Fruit fly (Drosophila melanogaster): Measurements from ENCODE around the gene TTLL3A.

TTLL3A gene

DNA sequence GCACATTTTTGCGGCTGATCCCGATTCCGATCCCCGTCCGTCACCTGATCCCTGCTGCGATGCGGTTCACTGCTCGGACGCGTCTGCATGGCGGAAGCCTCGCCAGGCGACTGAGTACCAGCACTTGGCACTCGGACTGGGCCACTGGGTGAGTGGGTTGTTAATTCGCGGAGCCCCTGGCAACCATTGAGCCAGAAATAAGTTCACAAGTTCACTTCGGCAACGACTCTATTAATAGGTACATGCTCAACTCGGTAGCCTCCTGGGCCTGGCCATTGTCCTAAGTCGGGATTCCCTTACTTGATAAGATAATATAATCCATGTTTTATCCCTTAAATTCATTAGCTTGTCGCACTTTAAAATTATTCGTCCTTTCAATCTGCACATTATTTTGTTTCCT, at the start of gene TTLL3A:
TTLL3A (minus strand) TSS at position 101 of the 400 bp plus-strand sequence.
- TF ChIP-seq insv (optimal IDR thresholded peaks at IDR 0.05) (no peak), Sin3A (optimal IDR thresholded peaks at IDR 0.05) (no peak), h (optimal IDR thresholded peaks at IDR 0.05) (no peak), psq (optimal IDR thresholded peaks at IDR 0.05) (no peak), ttk (optimal IDR thresholded peaks at IDR 0.05) (no peak), Myc (optimal IDR thresholded peaks at IDR 0.05) (no peak)

DNA sequence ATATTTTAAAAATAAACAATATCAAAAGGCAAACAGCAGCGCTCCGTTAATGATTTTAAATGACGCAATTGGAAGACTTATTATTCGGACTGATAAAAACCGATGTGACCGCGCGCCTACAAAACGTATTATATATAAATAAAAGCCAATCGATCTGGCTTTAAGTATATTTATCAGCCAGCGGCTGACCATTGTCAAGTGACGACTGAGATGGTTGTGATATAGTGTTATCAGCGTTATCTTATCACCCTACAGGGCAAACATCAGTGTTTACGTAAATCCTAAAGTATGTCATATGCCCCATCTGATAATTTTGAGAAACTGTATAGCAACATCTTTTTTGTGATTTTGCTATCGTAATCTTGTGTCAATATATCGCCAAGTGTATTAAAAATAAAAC, 49.4 kb upstream of the TTLL3A start:
- TF ChIP-seq psq (optimal IDR thresholded peaks at IDR 0.05) (no peak), insv (optimal IDR thresholded peaks at IDR 0.05) (no peak), ttk (optimal IDR thresholded peaks at IDR 0.05) (no peak), Sin3A (optimal IDR thresholded peaks at IDR 0.05) (no peak), Myc (optimal IDR thresholded peaks at IDR 0.05) (no peak), h (optimal IDR thresholded peaks at IDR 0.05) (no peak)

DNA sequence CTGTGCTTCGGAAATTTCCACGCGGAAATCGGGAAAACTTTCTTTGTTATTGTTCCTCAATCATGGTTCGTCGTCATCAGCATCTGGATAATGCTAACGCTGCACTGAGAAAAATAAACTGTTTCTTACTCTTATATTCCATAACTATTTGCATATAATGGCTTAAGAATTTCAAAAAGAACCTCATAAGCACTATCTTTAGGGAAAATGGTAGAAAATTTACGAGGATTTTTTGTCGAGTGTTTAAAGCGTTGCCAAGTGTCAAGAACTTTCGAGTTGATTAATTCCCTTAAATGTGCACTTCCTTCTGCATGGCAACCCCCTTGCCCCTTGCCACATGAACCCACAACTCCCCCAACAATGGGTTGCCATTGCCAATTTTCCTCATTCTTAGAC, 48.0 kb upstream of the TTLL3A start:
- TF ChIP-seq psq (optimal IDR thresholded peaks at IDR 0.05) (no peak), insv (optimal IDR thresholded peaks at IDR 0.05) (no peak), Myc (optimal IDR thresholded peaks at IDR 0.05) (no peak), ttk (optimal IDR thresholded peaks at IDR 0.05) (no peak), Sin3A (optimal IDR thresholded peaks at IDR 0.05) (no peak), h (optimal IDR thresholded peaks at IDR 0.05) (no peak)

DNA sequence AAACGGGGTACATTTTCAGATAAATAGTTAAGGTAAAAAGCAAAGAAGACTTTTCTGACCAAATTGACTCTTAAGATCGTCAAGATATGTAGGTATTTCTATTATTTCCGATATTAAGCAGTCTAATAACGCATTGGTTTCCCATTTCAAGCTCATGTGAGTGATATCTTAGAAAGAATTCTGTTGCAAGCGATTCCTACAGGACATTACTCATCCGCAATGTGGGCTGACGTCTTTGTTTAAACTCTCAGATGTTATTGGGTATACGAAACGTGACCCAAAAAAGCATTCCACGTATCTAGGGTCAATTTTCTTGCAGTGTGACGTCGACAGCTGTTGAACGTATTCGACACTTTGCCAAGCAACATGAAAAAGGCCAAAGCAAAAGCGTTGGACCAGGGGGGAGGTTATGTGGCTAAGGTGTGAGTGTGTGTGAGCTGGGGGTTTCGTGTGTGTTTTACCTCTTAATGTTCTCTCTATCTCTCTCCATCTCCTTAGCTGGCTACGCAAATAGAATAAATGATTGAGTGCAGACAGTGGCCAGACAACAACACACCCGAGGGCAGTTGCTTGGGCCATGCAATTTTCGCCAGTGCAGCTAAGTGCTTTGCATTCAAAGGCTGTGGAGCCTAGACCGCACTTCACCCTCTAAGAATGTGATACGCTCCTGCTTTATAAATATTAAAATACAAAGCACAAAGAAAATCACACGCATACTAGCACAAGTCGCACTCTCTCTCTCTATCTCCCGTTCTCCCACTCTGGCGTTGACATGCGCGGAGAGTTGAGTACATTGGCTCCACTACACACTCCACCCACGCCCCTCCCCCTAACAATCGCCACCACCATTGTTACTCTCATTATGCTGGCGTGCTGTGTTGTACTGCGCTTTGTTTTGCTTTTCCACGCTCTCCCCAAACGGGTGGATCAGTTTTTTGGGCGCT, 47.3 kb upstream of the TTLL3A start:
- TF ChIP-seq Myc (optimal IDR thresholded peaks at IDR 0.05) (no peak), insv (optimal IDR thresholded peaks at IDR 0.05) (no peak), psq (optimal IDR thresholded peaks at IDR 0.05) (no peak), Sin3A (optimal IDR thresholded peaks at IDR 0.05) (no peak), ttk (optimal IDR thresholded peaks at IDR 0.05) (no peak), h (optimal IDR thresholded peaks at IDR 0.05) (no peak)

DNA sequence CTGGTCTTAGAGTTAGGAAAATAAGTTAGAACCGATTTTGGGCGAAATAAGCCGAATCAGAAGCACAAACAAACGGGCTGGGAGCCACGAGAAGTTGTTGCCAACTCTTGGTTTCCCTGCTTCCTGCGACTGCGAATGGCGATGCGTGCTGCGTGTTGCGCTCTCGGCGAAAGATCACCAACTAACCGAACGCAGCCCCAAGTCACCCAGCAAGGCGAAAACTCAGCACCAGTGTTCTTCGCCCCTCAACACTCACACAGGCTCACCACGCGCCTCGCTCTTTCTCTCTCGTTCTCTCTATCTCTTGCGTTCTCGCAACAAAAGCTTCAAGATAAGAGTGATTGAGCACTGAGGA, 46.7 kb upstream of the TTLL3A start, which contains the start of gene nrv1:
nrv1 (minus strand) TSS at position 188 of the 355 bp plus-strand sequence.
- TF ChIP-seq Sin3A (optimal IDR thresholded peaks at IDR 0.05) (no peak), insv (optimal IDR thresholded peaks at IDR 0.05) (no peak), psq (optimal IDR thresholded peaks at IDR 0.05) (no peak), Myc (optimal IDR thresholded peaks at IDR 0.05) (no peak), h (optimal IDR thresholded peaks at IDR 0.05) (no peak), ttk (optimal IDR thresholded peaks at IDR 0.05) (no peak)

DNA sequence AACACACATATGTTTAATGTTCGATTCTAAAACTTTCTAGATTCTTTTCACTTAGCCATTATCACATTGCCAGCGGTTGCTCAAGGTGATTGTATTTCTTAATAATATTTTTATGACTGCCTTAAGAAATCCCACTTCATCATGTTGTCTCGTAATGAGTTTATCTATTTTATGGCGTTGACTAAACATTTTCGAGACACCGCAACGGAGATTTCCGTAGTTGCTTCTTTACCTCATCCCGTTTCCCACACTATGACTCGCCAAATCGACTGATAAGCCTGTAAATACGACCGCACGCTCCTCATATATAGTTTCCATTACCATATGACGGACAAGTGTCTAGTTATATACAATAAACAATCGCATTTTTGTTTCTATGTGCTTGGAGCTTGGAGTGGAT, 45.6 kb upstream of the TTLL3A start:
- TF ChIP-seq Myc (optimal IDR thresholded peaks at IDR 0.05) (no peak), h (optimal IDR thresholded peaks at IDR 0.05) (no peak), insv (optimal IDR thresholded peaks at IDR 0.05) (no peak), psq (optimal IDR thresholded peaks at IDR 0.05) (no peak), Sin3A (optimal IDR thresholded peaks at IDR 0.05) (no peak), ttk (optimal IDR thresholded peaks at IDR 0.05) (no peak)

DNA sequence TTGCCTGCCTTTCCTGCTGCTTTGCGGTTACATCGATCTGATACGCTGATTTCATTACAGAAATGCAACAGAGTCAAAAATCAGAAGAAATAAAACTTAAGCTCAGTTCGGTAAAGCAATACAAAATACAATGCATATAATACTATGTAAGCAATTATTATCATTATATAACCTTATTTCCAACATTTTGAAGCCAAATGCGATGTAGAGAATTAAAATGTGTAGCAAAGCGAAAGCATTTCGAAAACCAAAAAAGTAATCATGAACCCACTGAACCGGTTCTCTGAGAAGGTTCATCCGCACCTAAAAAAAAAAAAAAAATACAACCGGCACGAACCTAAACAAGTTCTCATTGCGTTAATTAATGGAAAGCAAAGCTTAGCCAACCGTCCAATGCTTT, 44.2 kb upstream of the TTLL3A start:
- TF ChIP-seq Myc (optimal IDR thresholded peaks at IDR 0.05), result no peak
- no peak for TF ChIP-seq h (optimal IDR thresholded peaks at IDR 0.05)
- no peak for TF ChIP-seq insv (optimal IDR thresholded peaks at IDR 0.05)
- TF ChIP-seq psq (optimal IDR thresholded peaks at IDR 0.05), result no peak
- TF ChIP-seq ttk (optimal IDR thresholded peaks at IDR 0.05), result no peak
- TF ChIP-seq Sin3A (optimal IDR thresholded peaks at IDR 0.05), result no peak

DNA sequence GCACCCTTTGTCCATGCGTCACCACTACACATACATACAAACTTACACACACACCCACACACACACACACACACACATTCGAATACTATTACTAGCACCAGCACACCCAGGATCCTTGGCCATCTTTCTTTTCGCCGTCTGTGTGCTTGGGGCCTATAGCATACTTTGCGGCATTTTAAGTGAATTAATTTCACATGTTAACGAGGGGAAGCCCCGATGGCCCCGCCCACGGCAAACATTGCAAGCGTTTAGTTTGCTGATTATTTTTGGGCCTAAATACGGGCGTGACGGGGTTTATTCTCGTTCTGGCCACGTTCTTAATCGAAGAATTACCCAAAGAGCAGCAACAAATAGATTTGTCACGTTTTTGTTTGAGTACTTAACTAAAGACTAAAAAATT, 43.4 kb upstream of the TTLL3A start:
- TF ChIP-seq h (optimal IDR thresholded peaks at IDR 0.05) (no peak), insv (optimal IDR thresholded peaks at IDR 0.05) (no peak), psq (optimal IDR thresholded peaks at IDR 0.05) (no peak), ttk (optimal IDR thresholded peaks at IDR 0.05) (no peak), Myc (optimal IDR thresholded peaks at IDR 0.05) (no peak), Sin3A (optimal IDR thresholded peaks at IDR 0.05) (no peak)

DNA sequence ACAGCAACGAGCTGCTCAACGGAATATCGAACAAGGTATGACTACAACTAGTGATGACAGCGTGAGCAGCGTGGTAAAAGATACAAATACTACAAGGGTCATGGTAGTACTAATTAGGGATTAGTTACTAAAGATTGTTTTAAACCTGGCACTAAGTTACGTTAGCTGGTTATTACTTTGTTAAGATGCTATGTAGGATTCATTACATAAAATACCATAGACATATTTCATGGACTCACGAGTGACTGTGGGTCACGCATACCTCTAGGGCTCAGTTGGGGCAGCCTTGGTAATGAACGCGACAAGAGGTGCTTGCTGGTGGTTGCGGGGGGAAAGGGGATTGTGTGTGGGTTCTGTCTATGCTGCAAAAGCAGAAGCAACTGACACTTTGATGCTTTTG, 34.9 kb upstream of the TTLL3A start:
- TF ChIP-seq Sin3A (optimal IDR thresholded peaks at IDR 0.05) (no peak), h (optimal IDR thresholded peaks at IDR 0.05) (no peak), insv (optimal IDR thresholded peaks at IDR 0.05) (no peak), psq (optimal IDR thresholded peaks at IDR 0.05) (no peak), Myc (optimal IDR thresholded peaks at IDR 0.05) (no peak), ttk (optimal IDR thresholded peaks at IDR 0.05) (no peak)

DNA sequence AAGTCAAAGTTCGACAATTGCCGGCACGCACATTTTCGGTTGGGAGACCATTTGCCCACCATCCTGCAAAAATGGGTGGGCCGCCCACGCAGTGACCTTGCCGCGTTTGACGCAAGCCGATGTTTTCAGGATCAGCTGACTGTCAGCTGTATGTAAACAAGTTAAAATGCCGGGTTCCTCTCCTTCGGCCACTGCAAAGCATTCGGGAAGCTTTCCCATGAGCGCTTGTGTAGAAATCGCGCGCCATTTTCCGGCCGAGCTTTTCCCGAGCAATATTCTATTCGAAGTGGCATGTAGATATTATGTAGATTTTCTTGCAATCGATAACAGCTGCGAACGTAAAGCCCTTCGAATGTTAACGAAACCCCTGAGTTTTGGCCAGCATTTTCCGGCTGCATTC, 33.7 kb upstream of the TTLL3A start, which contains the start of gene CG17378:
CG17378 (plus strand) TSS at position 397 of the 400 bp plus-strand sequence.
- TF ChIP-seq h (optimal IDR thresholded peaks at IDR 0.05) (no peak), insv (optimal IDR thresholded peaks at IDR 0.05) (no peak), Sin3A (optimal IDR thresholded peaks at IDR 0.05) (no peak), psq (optimal IDR thresholded peaks at IDR 0.05) (no peak), Myc (optimal IDR thresholded peaks at IDR 0.05) (no peak), ttk (optimal IDR thresholded peaks at IDR 0.05) (no peak)

DNA sequence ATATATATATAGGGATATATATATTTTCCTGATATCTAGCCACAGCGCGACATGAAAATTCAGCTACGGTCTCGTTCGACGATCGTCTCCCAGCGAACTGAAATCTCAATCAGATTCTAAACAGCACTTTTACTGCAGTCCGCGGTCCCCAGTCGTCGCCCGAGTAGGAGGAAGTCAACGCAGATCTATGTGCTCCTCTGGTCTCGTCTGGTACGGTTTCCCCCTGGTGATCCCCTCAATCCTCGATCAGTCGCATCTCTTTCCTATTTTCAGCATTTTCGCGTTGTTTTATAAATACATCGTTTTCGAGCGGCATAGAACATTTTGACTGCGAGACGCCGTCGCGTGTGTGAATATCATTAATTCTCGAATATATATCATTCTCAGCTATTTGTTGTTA, 32.7 kb upstream of the TTLL3A start, which contains the start of gene LUBEL:
LUBEL (minus strand) TSS at position 101 of the 400 bp plus-strand sequence.
- no peak for TF ChIP-seq h (optimal IDR thresholded peaks at IDR 0.05)
- TF ChIP-seq Myc (optimal IDR thresholded peaks at IDR 0.05), result no peak
- TF ChIP-seq ttk (optimal IDR thresholded peaks at IDR 0.05), result no peak
- no peak for TF ChIP-seq Sin3A (optimal IDR thresholded peaks at IDR 0.05)
- TF ChIP-seq psq (optimal IDR thresholded peaks at IDR 0.05), result no peak
- TF ChIP-seq insv (optimal IDR thresholded peaks at IDR 0.05), result no peak

DNA sequence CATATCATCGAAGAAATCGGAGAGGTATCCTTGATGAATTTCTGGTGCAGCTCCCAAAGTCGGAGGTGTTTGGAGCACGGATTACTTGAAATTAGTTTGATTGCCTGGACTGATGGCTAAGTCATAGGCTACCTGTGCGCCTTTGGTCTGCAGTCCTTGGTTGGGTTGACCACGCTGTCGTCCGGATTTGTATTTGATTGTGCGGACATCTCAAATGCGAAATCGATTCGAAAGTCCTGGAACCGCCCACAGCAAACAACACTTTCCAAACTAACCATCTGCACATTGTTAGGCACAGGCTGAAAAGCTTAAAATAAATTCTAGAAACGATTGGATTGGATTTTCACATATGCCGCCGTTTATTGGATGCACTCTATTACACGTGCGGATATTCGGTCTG, 19.5 kb upstream of the TTLL3A start, which contains the start of gene CG11322:
CG11322 (minus strand) TSS at position 101 of the 400 bp plus-strand sequence.
- TF ChIP-seq ttk (optimal IDR thresholded peaks at IDR 0.05) (no peak), Sin3A (optimal IDR thresholded peaks at IDR 0.05) (no peak)
